Fruit fly (Drosophila melanogaster) S2 (cell line): ENCODE results near the gene CG42263.
A peak's percentile ranks its signal among the peaks of the same experiment; 100 is the strongest.

Experiments used
- CG8478 ChIP-seq: fragments of >200 bp; optimal IDR thresholded peaks from 2 replicates; lab custom pipeline; 2018
- CTCF ChIP-seq, 2 experiments: fragments of >200 bp; optimal IDR thresholded peaks; 2 replicates each; lab custom pipeline; 2018

The CG42263 gene

DNA sequence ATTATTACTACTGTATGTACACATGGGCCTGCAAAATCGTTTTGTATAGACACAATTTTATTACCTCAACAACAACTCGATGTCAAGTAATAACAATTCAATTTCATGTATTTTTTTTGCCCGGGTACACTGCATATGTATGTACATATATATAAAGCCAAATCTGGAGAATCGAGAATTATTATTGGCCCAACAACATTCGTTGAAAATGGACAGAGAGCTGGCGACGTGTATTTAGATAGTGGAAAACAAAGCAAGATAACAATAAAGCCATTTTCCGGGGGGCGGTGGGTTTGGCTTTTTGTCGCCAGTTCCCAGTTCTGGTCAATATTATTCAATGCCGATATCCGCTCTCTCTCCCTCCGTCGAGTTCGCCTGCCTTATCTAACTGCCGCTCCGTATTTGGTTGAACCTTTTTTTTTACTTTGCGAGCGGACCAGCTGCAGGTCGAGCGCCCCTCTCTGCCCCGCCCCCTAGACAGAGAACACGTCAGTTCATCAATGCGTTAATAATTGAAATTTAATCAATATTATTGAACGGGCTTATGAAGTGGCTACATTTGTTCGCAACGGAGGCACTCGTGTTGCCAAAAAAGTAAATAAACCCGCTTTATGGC lies 25.8 kb downstream of the CG42263 start:
- TF ChIP-seq CG8478 (lab: Kevin White, UChicago) (no peak), CTCF (optimal IDR thresholded peaks at IDR 0.05; lab: Kevin White, UChicago) (no peak)

DNA sequence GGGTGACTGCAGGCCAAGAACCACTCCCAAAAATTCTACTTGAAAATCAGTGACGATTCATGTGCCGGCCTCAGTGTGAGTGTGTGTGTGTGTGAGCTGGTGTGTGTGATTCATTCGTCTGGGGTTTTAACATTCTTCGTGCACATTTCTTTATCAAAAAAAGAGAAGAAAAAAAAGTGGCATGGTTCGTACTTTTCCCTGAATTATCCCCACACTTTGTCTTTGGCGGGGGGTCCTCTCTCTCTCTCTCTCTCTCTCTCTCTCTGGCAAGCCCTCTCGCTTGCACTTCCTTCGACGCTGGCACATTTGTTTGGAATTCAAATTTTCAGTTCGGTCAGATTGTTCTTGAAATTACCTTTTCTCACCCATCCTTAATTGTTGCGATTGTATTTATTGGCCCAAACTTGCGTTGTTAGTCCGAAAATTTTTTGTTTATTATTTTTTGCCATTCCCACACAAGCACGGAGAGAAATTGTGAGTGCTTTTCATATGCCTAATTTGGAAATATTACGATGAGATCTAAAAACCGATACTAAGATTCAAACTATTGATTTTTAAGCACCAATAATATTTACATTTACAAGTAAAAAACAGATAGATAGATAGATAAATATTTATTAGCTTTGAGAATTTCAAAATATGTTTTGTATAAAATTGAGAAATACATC lies 26.4 kb downstream of the CG42263 start:
- TF ChIP-seq CG8478 (lab: Kevin White, UChicago) = no peak
- no peak for TF ChIP-seq CTCF (optimal IDR thresholded peaks at IDR 0.05; lab: Kevin White, UChicago)

dm6 chr3L:19928435-19929011 lies 27.1 kb downstream of the CG42263 start, which contains the start of the genes CG8004 and RhoGDI:
Gene CG8004, minus strand, starts transcription at chr3L:19928508.
Gene RhoGDI, plus strand, starts transcription at chr3L:19928743.
- TF ChIP-seq CG8478 (lab: Kevin White, UChicago) (no peak), CTCF (optimal IDR thresholded peaks at IDR 0.05; lab: Kevin White, UChicago) (no peak)

DNA sequence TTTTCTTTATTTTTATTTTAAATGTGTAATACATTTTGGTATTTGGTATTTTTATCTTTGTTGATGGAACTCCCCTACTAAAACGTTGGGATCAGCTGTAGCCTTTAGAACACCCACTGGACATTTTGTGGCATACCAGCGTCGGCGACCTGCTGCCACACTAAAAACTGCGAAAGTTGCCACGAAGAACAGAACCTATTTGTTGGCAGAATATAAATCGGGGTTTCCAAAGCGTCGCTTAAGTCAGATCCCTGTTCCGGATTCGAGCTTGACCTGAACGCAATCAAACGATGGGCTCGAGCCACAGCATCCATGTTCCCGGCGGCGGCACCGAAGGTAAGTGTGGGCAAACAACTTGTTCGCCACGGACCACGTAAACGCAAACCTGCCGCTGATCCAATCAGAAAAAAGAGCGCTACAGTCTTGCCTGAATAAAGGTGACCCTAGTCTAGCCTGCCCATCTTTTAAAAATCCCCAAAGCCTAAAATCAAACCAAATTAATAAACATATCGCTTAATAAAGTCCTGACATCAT lies 30.8 kb downstream of the CG42263 start, which contains the start of gene Grasp65:
Gene Grasp65, plus strand, starts transcription at position 173 of the 534 bp plus-strand sequence.
- TF ChIP-seq CTCF (optimal IDR thresholded peaks at IDR 0.05; lab: Kevin White, UChicago) = no peak
- TF ChIP-seq CG8478 (lab: Kevin White, UChicago) = no peak

DNA sequence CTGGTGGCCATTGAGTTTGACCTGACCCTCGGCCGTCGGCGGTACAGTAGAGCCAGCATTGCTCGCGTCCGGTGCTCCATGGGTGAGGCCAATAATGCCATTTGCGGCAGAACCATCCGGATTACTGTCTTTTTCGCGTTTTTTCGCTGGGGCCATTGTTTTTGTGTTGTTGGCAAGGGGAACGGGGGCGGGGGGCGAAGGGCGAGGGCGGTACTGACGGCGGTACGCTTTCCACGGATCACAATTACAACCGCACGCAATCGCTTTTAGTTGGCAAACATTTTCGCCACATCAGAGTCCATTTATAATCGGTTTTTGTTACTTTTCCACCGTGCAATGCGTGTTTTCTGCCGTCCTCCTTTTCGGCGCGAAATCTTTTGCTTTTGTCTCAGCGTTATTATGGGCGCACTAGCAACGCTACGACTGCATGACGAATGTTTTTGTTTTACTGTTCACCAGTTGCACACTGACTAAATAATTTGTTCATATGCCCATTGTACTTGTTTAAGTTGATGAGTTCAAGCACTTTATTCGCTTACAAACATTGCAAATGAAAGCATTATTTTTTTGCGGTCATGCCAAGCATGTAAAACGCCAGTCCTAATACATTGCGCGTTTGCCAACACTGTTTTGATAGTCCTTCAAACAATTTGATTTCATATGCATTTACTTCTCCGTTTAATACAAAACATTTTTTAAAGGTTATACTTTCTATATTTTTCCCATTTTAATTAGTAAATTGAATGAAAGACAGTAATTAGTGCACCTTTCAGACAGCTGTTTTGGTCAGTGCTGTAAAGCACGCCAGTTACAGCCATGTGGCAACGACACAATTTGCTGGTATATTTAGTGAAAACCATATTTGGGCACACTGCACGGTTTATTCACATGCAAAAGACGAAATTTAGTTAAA lies 32.5 kb downstream of the CG42263 start, which contains the start of gene Pfdn6:
Gene Pfdn6, plus strand, starts transcription at position 839 of the 913 bp plus-strand sequence.
- TF ChIP-seq CTCF (optimal IDR thresholded peaks at IDR 0.05; lab: Kevin White, UChicago) (no peak), CG8478 (lab: Kevin White, UChicago) (no peak)

DNA sequence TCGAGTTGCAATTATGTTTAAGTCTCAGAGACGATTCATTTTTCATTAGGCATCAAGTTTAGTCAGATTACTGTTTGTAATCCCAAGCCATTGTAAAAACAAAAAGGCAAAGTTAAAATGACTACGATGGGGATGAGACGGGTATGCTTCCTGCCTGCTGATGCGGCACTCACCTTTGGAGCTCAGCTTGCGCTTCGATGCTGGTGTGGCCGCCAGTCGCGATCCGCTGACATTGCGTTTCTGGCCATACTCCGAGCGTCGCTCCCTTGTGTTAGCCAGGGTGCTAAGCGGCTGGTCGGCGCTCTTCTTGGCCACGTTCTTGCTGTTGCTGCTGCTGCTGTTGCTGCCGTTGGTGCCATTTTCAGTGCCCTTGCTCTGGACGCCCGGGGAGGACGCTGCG lies 35.6 kb downstream of the CG42263 start:
- TF ChIP-seq CTCF (optimal IDR thresholded peaks at IDR 0.05; lab: Kevin White, UChicago) (no peak), CG8478 (lab: Kevin White, UChicago) (no peak)

DNA sequence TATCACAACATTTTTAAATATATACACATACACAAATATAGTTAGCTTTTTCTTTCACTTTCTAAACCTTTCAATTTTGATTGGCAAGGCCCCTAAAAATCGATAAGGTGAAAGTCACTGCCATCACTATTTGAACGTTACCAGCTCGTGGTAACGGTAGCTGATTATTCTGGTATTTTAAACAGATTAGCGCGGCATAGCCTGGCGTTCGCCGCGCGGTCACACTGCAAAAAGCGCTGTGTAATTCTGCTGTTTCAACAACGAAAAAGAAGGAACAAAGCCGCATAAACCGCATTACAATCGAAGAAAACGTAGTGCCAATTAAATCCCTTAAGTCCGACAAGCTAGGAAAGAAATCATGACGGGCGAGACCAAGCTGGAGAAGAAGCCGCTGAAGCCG lies 40.8 kb downstream of the CG42263 start, which contains the start of gene Rpn1:
Gene Rpn1, plus strand, starts transcription at position 219 of the 400 bp plus-strand sequence.
- TF ChIP-seq CG8478 (lab: Kevin White, UChicago) (no peak), CTCF (optimal IDR thresholded peaks at IDR 0.05; lab: Kevin White, UChicago) (peak in 1 of 2 experiments; percentile 20)

- TF ChIP-seq CG8478 (lab: Kevin White, UChicago) (no peak), CTCF (optimal IDR thresholded peaks at IDR 0.05; lab: Kevin White, UChicago) (no peak)
Measured at dm6 chr3L:19913328-19913936, 42.2 kb downstream of the CG42263 start, which contains the start of gene Mtr3. Gene Mtr3, minus strand, starts transcription at chr3L:19913715.

DNA sequence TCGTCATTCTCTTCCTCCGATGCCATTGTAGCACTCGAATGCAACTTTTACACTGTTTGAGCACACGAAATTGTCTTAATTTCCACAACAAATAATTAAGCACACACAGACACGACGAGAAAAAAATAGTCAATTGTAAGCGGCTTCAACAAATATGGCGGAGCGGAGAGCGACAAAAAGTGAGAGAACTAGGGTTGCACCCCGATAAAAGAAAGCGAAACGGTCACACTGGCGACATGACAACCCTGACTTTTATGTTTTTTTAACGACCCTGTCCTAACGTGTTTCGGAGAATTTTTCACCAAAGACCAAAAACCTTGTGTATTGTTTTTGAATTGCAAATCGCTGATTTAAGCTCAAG lies 45.6 kb downstream of the CG42263 start, which contains the start of the genes Mi-2 and Prp3:
Gene Mi-2, minus strand, starts transcription at position 162 of the 361 bp plus-strand sequence.
Gene Prp3, plus strand, starts transcription at position 247 of the 361 bp plus-strand sequence.
- TF ChIP-seq CTCF (optimal IDR thresholded peaks at IDR 0.05; lab: Kevin White, UChicago) (peak; percentile 47 to 52), CG8478 (lab: Kevin White, UChicago) (no peak)

dm6 chr3L:19909234-19910053 lies 46.2 kb downstream of the CG42263 start:
- TF ChIP-seq CTCF (optimal IDR thresholded peaks at IDR 0.05; lab: Kevin White, UChicago) (no peak), CG8478 (lab: Kevin White, UChicago) (no peak)

DNA sequence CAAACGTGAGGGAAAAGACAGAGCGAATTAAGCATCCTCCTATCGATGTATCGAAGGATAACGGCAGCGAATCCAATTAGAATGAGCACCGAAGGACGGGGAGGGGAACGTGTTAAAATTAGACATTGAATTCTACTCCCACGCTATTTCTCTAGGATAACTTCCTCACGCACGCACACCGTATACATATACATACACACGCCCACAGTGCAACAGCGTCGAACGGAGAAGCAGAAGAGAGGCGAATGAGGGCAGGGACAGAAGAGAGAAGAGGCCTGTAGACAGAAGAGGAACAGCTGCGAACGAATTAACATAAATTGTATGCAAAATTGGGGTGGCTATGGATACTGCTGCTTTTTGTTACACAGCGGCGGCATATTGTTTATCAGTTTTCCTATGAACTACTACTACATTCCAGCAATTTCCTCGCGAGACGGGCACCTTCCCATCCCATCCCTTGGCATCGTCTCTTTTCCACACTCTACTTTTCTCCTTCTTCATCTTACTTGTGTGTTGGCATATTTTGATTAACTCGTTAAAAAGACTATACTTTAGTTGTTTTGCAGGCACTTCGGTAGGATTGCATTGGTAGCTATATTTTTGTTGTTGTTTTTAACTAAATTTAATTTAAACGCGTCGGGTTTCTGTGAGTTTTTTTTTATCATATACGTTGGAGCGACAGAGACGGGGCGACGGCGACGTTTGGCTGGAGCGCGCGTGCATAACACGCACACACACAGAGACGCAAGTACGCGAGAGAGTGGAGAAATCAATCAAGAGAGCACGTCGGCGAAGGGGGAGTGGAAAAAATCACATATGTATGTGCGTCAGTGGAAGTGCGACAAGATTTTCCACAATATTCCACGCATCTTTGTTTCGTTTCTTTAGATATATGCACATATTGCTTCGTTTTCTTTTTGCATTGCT lies 47.1 kb downstream of the CG42263 start:
- TF ChIP-seq CG8478 (lab: Kevin White, UChicago) (no peak), CTCF (optimal IDR thresholded peaks at IDR 0.05; lab: Kevin White, UChicago) (no peak)
